Fruit fly (Drosophila melanogaster): ENCODE data around the gene GATAd.

Gene GATAd

dm6 chr2L:10375464-10376236, 42.1 kb downstream of the GATAd start, which contains the start of the genes CG33303 and dpr19 (continued):
- TF ChIP-seq bab2 (GFP tag; optimal IDR thresholded peaks at IDR 0.05) (no peak), CG2712 (tag; optimal IDR thresholded peaks at IDR 0.05) (peak; percentile 92), CG4730 (GFP tag; IDR thresholded peaks at IDR 0.05) (peak; percentile 36; the same call in 1 of the 2 replicates), Oaz (GFP tag; IDR thresholded peaks at IDR 0.05) (no peak), Hr3 (GFP tag; optimal IDR thresholded peaks at IDR 0.05) (peak; percentile 65), CG17829 (tag; optimal IDR thresholded peaks at IDR 0.05) (peak; percentile 90), gcm2 (GFP tag; optimal IDR thresholded peaks at IDR 0.05) (no peak), h (optimal IDR thresholded peaks at IDR 0.05) (no peak), Hsf (GFP tag; optimal IDR thresholded peaks at IDR 0.05) (no peak), Nf-YB (GFP tag; optimal IDR thresholded peaks at IDR 0.05) (peak; percentile 49), Rfx (GFP tag; IDR thresholded peaks at IDR 0.05) (peak; percentile 72), CG17612 (GFP tag; IDR thresholded peaks at IDR 0.05) (no peak), nau (GFP tag; optimal IDR thresholded peaks at IDR 0.05) (no peak), CG11456 (GFP tag; IDR thresholded peaks at IDR 0.05) (0 out of 3 replicates have a peak, but pooled peaks have one; percentile 13), schlank (tag; optimal IDR thresholded peaks at IDR 0.05) (peak; percentile 2), CG14014 (GFP tag; IDR thresholded peaks at IDR 0.05) (peak; percentile 34; the same call in 1 of the 2 replicates), B-H1 (GFP tag; IDR thresholded peaks at IDR 0.05) (peak; percentile 27; the same call in 1 of the 3 replicates), slbo (GFP tag; IDR thresholded peaks at IDR 0.05) (peak; percentile 75), unpg (GFP tag; optimal IDR thresholded peaks at IDR 0.05) (peak; percentile 86), CG7745 (tag; optimal IDR thresholded peaks at IDR 0.05) (peak; percentile 3), pan (optimal IDR thresholded peaks at IDR 0.05) (no peak), pan (GFP tag; optimal IDR thresholded peaks at IDR 0.05 in 1 of 2, IDR thresholded peaks at IDR 0.05 in 1 of 2) (peak in 1 of 2 experiments; percentile 64), CG34422 (GFP tag; IDR thresholded peaks at IDR 0.05) (peak; percentile 87; the same call in 2 of the 3 replicates), hbn (GFP tag; IDR thresholded peaks at IDR 0.05; ENCODE audit: partially characterized antibody) (no peak), CG14710 (tag; optimal IDR thresholded peaks at IDR 0.05) (peak; percentile 90), chif (GFP tag; optimal IDR thresholded peaks at IDR 0.05) (no peak), MESR4 (GFP tag; optimal IDR thresholded peaks at IDR 0.05) (peak; percentile 89), ERR (GFP tag; optimal IDR thresholded peaks at IDR 0.05) (no peak), wor (GFP tag; IDR thresholded peaks at IDR 0.05) (no peak), CG6175 (GFP tag; IDR thresholded peaks at IDR 0.05) (no peak), dysf (GFP tag; IDR thresholded peaks at IDR 0.05) (peak; percentile 71; the same call in 1 of the 3 replicates), ab (GFP tag; optimal IDR thresholded peaks at IDR 0.05) (no peak), Sin3A (optimal IDR thresholded peaks at IDR 0.05) (no peak), zfh2 (GFP tag; optimal IDR thresholded peaks at IDR 0.05) (no peak), trem (tag; optimal IDR thresholded peaks at IDR 0.05) (peak; percentile 89), CG16813 (GFP tag; IDR thresholded peaks at IDR 0.05; ENCODE audit: partially characterized antibody) (no peak), CG14050 (GFP tag; IDR thresholded peaks at IDR 0.05) (no peak; the same call in 2 of the 3 replicates), Opbp (GFP tag; IDR thresholded peaks at IDR 0.05; ENCODE audit: partially characterized antibody) (no peak), gsb-n (tag; optimal IDR thresholded peaks at IDR 0.05) (peak; percentile 82), da (GFP tag; optimal IDR thresholded peaks at IDR 0.05) (no peak), Blimp-1 (GFP tag; optimal IDR thresholded peaks at IDR 0.05) (no peak), lola (GFP tag; optimal IDR thresholded peaks at IDR 0.05) (peak in 1 of 3 experiments; percentile 77), pnt (GFP tag; optimal IDR thresholded peaks at IDR 0.05) (no peak), CG32532 (GFP tag; IDR thresholded peaks at IDR 0.05) (peak; percentile 82), stc (GFP tag; IDR thresholded peaks at IDR 0.05) (peak; percentile 74), CTCF (GFP tag; optimal IDR thresholded peaks at IDR 0.05) (peak; percentile 15), sug (tag; optimal IDR thresholded peaks at IDR 0.05) (peak; percentile 79), CrebB (tag; optimal IDR thresholded peaks at IDR 0.05) (peak; percentile 29), klu (GFP tag; IDR thresholded peaks at IDR 0.05) (no peak), CG16779 (GFP tag; IDR thresholded peaks at IDR 0.05) (no peak), CG7556 (GFP tag; optimal IDR thresholded peaks at IDR 0.05) (peak; percentile 80)

Measured in whole organism, embryonic.